Worm (Caenorhabditis elegans) whole organism, L4 larva: Measurements from ENCODE around the gene R04F11.2.

Source experiments
- ama-1 ChIP-seq: fragments of 150-350 bp; optimal IDR thresholded peaks from 2 replicates; lab custom pipeline; 2014; ENCODE audit warnings: inconsistent platforms, mixed read lengths
- snpc-1.2 ChIP-seq: fragments of 200-800 bp; sonication (Bioruptor generic); IDR thresholded peaks from 2 replicates; pipeline ENCODE4 v1.3.6; 2022; ENCODE audit warnings: missing genetic modification reagents, missing genetic modification characterization, missing compliant biosample characterization

DNA sequence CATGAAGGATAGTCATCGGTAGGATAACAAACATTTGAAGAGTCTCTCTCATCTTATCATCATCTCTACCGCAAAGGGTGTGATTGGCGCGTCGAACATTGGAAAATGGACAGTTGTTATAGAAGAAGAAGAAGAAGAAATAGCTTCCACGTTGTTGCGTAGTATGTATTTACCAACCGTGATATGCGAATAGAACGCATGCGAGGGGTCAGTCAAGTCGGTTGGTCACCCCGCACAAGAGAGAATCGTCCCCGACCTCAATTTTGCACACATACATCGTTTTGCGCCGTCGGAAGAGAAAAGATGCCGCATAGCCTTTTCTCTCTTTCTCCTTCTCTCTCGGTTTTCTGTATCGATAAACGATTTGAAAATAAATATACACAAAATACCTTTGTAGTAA lies 23.2 kb upstream of the R04F11.2 start:
- no peak for TF ChIP-seq ama-1 (lab: Kevin White, UChicago)
- no peak for TF ChIP-seq snpc-1.2 (GFP tag; lab: Robert Waterston, UW)
